Worm (Caenorhabditis elegans): ENCODE results near the gene syx-5.

- TF ChIP-seq ztf-29 (GFP tag; IDR thresholded peaks at IDR 0.05) (no peak), flt-1 (GFP tag; IDR thresholded peaks at IDR 0.05) (no peak), T22C8.4 (GFP tag; IDR thresholded peaks at IDR 0.05) (no peak)
Observed at ce11 chrV:11730060-11730459, 34.6 kb upstream of the syx-5 start, which contains the start of gene rhr-2.

Data from whole organism, midembryonic.